Fruit fly (Drosophila melanogaster) whole organism, prepupa: ENCODE data around the gene SREBP.

Experiments used
- CG11902 ChIP-seq: fragments of 200-800 bp; sonication (Bioruptor generic); optimal IDR thresholded peaks from 3 replicates; lab custom pipeline; 2016; ENCODE audit warnings: missing biosample characterization, missing genetic modification characterization
- CG4318 ChIP-seq: fragments of 200-800 bp; sonication (Bioruptor generic); optimal IDR thresholded peaks from 3 replicates; lab custom pipeline; 2017; ENCODE audit warnings: missing biosample characterization, mild to moderate bottlenecking, missing genetic modification characterization
- CG6276 ChIP-seq: fragments of 200-800 bp; sonication (Bioruptor generic); optimal IDR thresholded peaks from 2 replicates; lab custom pipeline; 2017; ENCODE audit warnings: missing biosample characterization, mild to moderate bottlenecking, missing genetic modification characterization
- CG6808 ChIP-seq: fragments of 200-800 bp; sonication (Bioruptor generic); optimal IDR thresholded peaks from 3 replicates; lab custom pipeline; 2017; ENCODE audit warnings: missing biosample characterization, missing genetic modification characterization, mild to moderate bottlenecking, moderate library complexity, missing genetic modification reagents
- Hr39 ChIP-seq: fragments of 200-800 bp; sonication (Bioruptor generic); optimal IDR thresholded peaks from 2 replicates; lab custom pipeline; 2016; ENCODE audit warnings: missing biosample characterization, missing genetic modification characterization
- Hr4 ChIP-seq: fragments of 200-800 bp; sonication (Bioruptor generic); optimal IDR thresholded peaks from 3 replicates; lab custom pipeline; 2016; ENCODE audit warnings: missing biosample characterization, missing genetic modification characterization
- Smox ChIP-seq: fragments of 200-800 bp; sonication (Bioruptor generic); optimal IDR thresholded peaks from 3 replicates; lab custom pipeline; 2016; ENCODE audit warnings: missing biosample characterization, missing genetic modification characterization
- Sox102F ChIP-seq: fragments of 200-800 bp; sonication (Bioruptor generic); optimal IDR thresholded peaks from 2 replicates; lab custom pipeline; 2016; ENCODE audit warnings: missing biosample characterization, mild to moderate bottlenecking, missing genetic modification characterization
- achi ChIP-seq: fragments of 200-800 bp; sonication (Bioruptor generic); optimal IDR thresholded peaks from 3 replicates; lab custom pipeline; 2016; ENCODE audit warnings: missing biosample characterization, missing genetic modification characterization
- acj6 ChIP-seq: fragments of 200-800 bp; sonication (Bioruptor generic); optimal IDR thresholded peaks from 3 replicates; lab custom pipeline; 2016; ENCODE audit warnings: missing biosample characterization, missing genetic modification characterization
- dsx ChIP-seq: fragments of 200-800 bp; optimal IDR thresholded peaks from 3 replicates; lab custom pipeline; 2019; ENCODE audit warnings: missing biosample characterization, mild to moderate bottlenecking, missing genetic modification characterization, moderate library complexity; ENCODE audit not compliant: poor library complexity, severe bottlenecking
- fd59A ChIP-seq: fragments of 200-800 bp; sonication (Bioruptor generic); optimal IDR thresholded peaks from 2 replicates; lab custom pipeline; 2017; ENCODE audit warnings: missing biosample characterization, mild to moderate bottlenecking, missing genetic modification characterization, missing genetic modification reagents
- net ChIP-seq: fragments of 200-800 bp; sonication (Bioruptor generic); optimal IDR thresholded peaks from 3 replicates; lab custom pipeline; 2016; ENCODE audit warnings: missing biosample characterization, missing genetic modification characterization
- topi ChIP-seq: fragments of 200-800 bp; sonication (Bioruptor generic); optimal IDR thresholded peaks from 3 replicates; lab custom pipeline; 2016; ENCODE audit warnings: missing biosample characterization, missing genetic modification characterization

- TF ChIP-seq acj6 (GFP tag; lab: Kevin White, UChicago) (no peak), CG11902 (GFP tag; lab: Kevin White, UChicago) (no peak), topi (GFP tag; lab: Kevin White, UChicago) (no peak), Sox102F (GFP tag; lab: Kevin White, UChicago) (no peak), net (GFP tag; lab: Kevin White, UChicago) (no peak), dsx (GFP tag; lab: Kevin White, UChicago) (no peak), fd59A (GFP tag; lab: Kevin White, UChicago) (no peak), CG6276 (GFP tag; lab: Kevin White, UChicago) (no peak), Smox (GFP tag; lab: Kevin White, UChicago) (no peak), achi (no peak), CG4318 (GFP tag; lab: Kevin White, UChicago) (no peak), Hr4 (GFP tag; lab: Kevin White, UChicago) (no peak), CG6808 (GFP tag; lab: Kevin White, UChicago) (no peak), Hr39 (GFP tag; lab: Kevin White, UChicago) (no peak)
Measured at dm6 chr3L:19845047-19845906, 51.5 kb downstream of the SREBP start, which contains the start of gene Papss.
